Worm (Caenorhabditis elegans) whole organism, mixed stage, embryonic: Measurements from ENCODE around the gene cpd-2.

ENCODE experiments used
- ceh-43 ChIP-seq: fragments of 200-800 bp; sonication (Bioruptor generic); optimal IDR thresholded peaks from 2 replicates; lab custom pipeline; 2018; ENCODE audit warnings: mild to moderate bottlenecking, missing genetic modification characterization, moderate library complexity, missing compliant biosample characterization
- nhr-2 ChIP-seq: fragments of 150-350 bp; optimal IDR thresholded peaks from 2 replicates; lab custom pipeline; 2014; ENCODE audit warnings: missing biosample characterization, missing genetic modification characterization
- nhr-237 ChIP-seq: fragments of 150-350 bp; optimal IDR thresholded peaks from 2 replicates; lab custom pipeline; 2014; ENCODE audit warnings: missing biosample characterization, missing genetic modification characterization
- tbx-8 ChIP-seq: fragments of 200-800 bp; sonication (Bioruptor generic); optimal IDR thresholded peaks from 2 replicates; lab custom pipeline; 2018; ENCODE audit warnings: mild to moderate bottlenecking, missing genetic modification characterization, moderate library complexity, missing compliant biosample characterization
- unc-62 ChIP-seq: fragments of 150-350 bp; optimal IDR thresholded peaks from 2 replicates; lab custom pipeline; 2014; ENCODE audit warnings: missing biosample characterization, missing genetic modification reagents, missing genetic modification characterization
- ztf-11 ChIP-seq: fragments of 150-350 bp; optimal IDR thresholded peaks from 2 replicates; lab custom pipeline; 2014; ENCODE audit warnings: missing biosample characterization, missing genetic modification characterization

ce11 chrX:16076470-16076869 is 26.8 kb downstream of the cpd-2 start, which contains the start of gene C30F2.4:
- TF ChIP-seq tbx-8 (no peak), ceh-43 (GFP tag; lab: Kevin White, UChicago) (no peak), ztf-11 (tag; lab: Kevin White, UChicago) (no peak), nhr-237 (tag; lab: Kevin White, UChicago) (no peak), unc-62 (GFP tag; lab: Kevin White, UChicago) (no peak), nhr-2 (no peak)
